Fruit fly (Drosophila melanogaster) Kc167 (cell line): ENCODE data around the gene kek4.

Experiments used
- Myc ChIP-seq: fragments of >200 bp; optimal IDR thresholded peaks from 2 replicates; lab custom pipeline; 2017; ENCODE audit warnings: missing external identifiers
- Sin3A ChIP-seq: fragments of >200 bp; optimal IDR thresholded peaks from 2 replicates; lab custom pipeline; 2018; ENCODE audit warnings: missing external identifiers
- h ChIP-seq: fragments of >200 bp; optimal IDR thresholded peaks from 3 replicates; lab custom pipeline; 2018; ENCODE audit warnings: missing external identifiers
- insv ChIP-seq: fragments of >200 bp; optimal IDR thresholded peaks from 3 replicates; lab custom pipeline; 2018; ENCODE audit warnings: missing external identifiers
- psq ChIP-seq: fragments of >200 bp; optimal IDR thresholded peaks from 2 replicates; lab custom pipeline; 2017; ENCODE audit warnings: missing external identifiers
- ttk ChIP-seq: sonication (Bioruptor generic); optimal IDR thresholded peaks from 2 replicates; lab custom pipeline; 2017; ENCODE audit warnings: missing external identifiers

- TF ChIP-seq h (lab: Kevin White, UChicago) (no peak), psq (no peak), insv (no peak), Sin3A (lab: Kevin White, UChicago) (no peak), Myc (lab: Kevin White, UChicago) (no peak), ttk (lab: Kevin White, UChicago) (no peak)
Measured at dm6 chr2L:13206077-13206668, 9.0 kb downstream of the kek4 start.
